Worm (Caenorhabditis elegans) whole organism, L2 larva: ENCODE measurements around the gene T19C3.4.

Experiments used
- C34F6.9 ChIP-seq: fragments of 150-350 bp; optimal IDR thresholded peaks from 2 replicates; lab custom pipeline; 2014; ENCODE audit warnings: missing biosample characterization, missing genetic modification characterization
- F13H6.1 ChIP-seq: sonication (generic microtip); optimal IDR thresholded peaks from 2 replicates; lab custom pipeline; 2016; ENCODE audit warnings: missing genetic modification characterization, missing compliant biosample characterization
- ZK546.5 ChIP-seq: sonication (generic microtip); optimal IDR thresholded peaks from 2 replicates; lab custom pipeline; 2017; ENCODE audit warnings: missing biosample characterization, missing genetic modification characterization
- alr-1 ChIP-seq: fragments of 150-350 bp; optimal IDR thresholded peaks from 2 replicates; lab custom pipeline; 2014; ENCODE audit warnings: missing biosample characterization, missing genetic modification characterization
- aly-2 ChIP-seq: fragments of 150-350 bp; optimal IDR thresholded peaks from 2 replicates; lab custom pipeline; 2014; ENCODE audit warnings: missing biosample characterization, missing genetic modification characterization
- blmp-1 ChIP-seq: sonication (generic microtip); optimal IDR thresholded peaks from 2 replicates; lab custom pipeline; 2017; ENCODE audit warnings: missing genetic modification characterization, mild to moderate bottlenecking, missing compliant biosample characterization, antibody characterized with exemption, moderate library complexity; ENCODE audit not compliant: insufficient read depth
- ceh-16 ChIP-seq: fragments of 150-350 bp; optimal IDR thresholded peaks from 2 replicates; lab custom pipeline; 2014; ENCODE audit warnings: missing biosample characterization, missing genetic modification characterization
- crh-2 ChIP-seq: sonication (generic microtip); optimal IDR thresholded peaks from 2 replicates; lab custom pipeline; 2017; ENCODE audit warnings: missing biosample characterization, missing genetic modification characterization
- dmd-4 ChIP-seq: sonication (generic microtip); optimal IDR thresholded peaks from 2 replicates; lab custom pipeline; 2017; ENCODE audit warnings: missing biosample characterization, missing genetic modification characterization
- egl-27 ChIP-seq: sonication (generic microtip); optimal IDR thresholded peaks from 3 replicates; lab custom pipeline; 2017; ENCODE audit warnings: missing biosample characterization, missing genetic modification reagents, missing genetic modification characterization
- fos-1 ChIP-seq: fragments of 150-350 bp; optimal IDR thresholded peaks from 2 replicates; lab custom pipeline; 2014; ENCODE audit warnings: missing biosample characterization, missing genetic modification characterization
- gmeb-1 ChIP-seq: fragments of 150-350 bp; optimal IDR thresholded peaks from 2 replicates; lab custom pipeline; 2014; ENCODE audit warnings: missing biosample characterization, missing genetic modification characterization
- lin-11 ChIP-seq: fragments of 150-350 bp; sonication (generic microtip); optimal IDR thresholded peaks from 2 replicates; lab custom pipeline; 2014; ENCODE audit warnings: missing biosample characterization, missing genetic modification characterization, inconsistent platforms, mixed read lengths
- lin-13 ChIP-seq: fragments of 150-350 bp; optimal IDR thresholded peaks from 2 replicates; lab custom pipeline; 2014; ENCODE audit warnings: missing biosample characterization, missing genetic modification reagents, missing genetic modification characterization
- lin-39 ChIP-seq: fragments of 150-350 bp; optimal IDR thresholded peaks from 2 replicates; lab custom pipeline; 2014; ENCODE audit warnings: missing biosample characterization, missing genetic modification reagents, missing genetic modification characterization
- lsy-2 ChIP-seq, 2 experiments: fragments of 150-350 bp in 1 of 2; sonication (generic microtip) in 1 of 2; optimal IDR thresholded peaks; 2 replicates each; lab custom pipeline; 2014 to 2017; ENCODE audit warnings: missing biosample characterization in 2 of 2, missing genetic modification characterization in 2 of 2
- mab-5 ChIP-seq: fragments of 150-350 bp; optimal IDR thresholded peaks from 2 replicates; lab custom pipeline; 2014; ENCODE audit warnings: missing biosample characterization, missing genetic modification characterization
- nhr-11 ChIP-seq: fragments of 150-350 bp; optimal IDR thresholded peaks from 2 replicates; lab custom pipeline; 2014; ENCODE audit warnings: missing biosample characterization, missing genetic modification characterization
- nhr-129 ChIP-seq: fragments of 150-350 bp; optimal IDR thresholded peaks from 2 replicates; lab custom pipeline; 2014; ENCODE audit warnings: missing biosample characterization, missing genetic modification characterization
- nhr-21 ChIP-seq: fragments of 150-350 bp; optimal IDR thresholded peaks from 2 replicates; lab custom pipeline; 2014; ENCODE audit warnings: missing biosample characterization, missing genetic modification characterization
- nhr-23 ChIP-seq: fragments of 150-350 bp; optimal IDR thresholded peaks from 2 replicates; lab custom pipeline; 2014; ENCODE audit warnings: missing biosample characterization, missing genetic modification reagents, missing genetic modification characterization
- nhr-237 ChIP-seq: fragments of 150-350 bp; optimal IDR thresholded peaks from 2 replicates; lab custom pipeline; 2014; ENCODE audit warnings: missing biosample characterization, missing genetic modification characterization
- nhr-25 ChIP-seq: fragments of 150-350 bp; sonication (generic microtip); optimal IDR thresholded peaks from 3 replicates; lab custom pipeline; 2014; ENCODE audit warnings: missing biosample characterization, missing genetic modification characterization
- sem-4 ChIP-seq: fragments of 150-350 bp; optimal IDR thresholded peaks from 2 replicates; lab custom pipeline; 2014; ENCODE audit warnings: missing biosample characterization, missing genetic modification reagents, missing genetic modification characterization
- sma-3 ChIP-seq: sonication (generic microtip); optimal IDR thresholded peaks from 2 replicates; lab custom pipeline; 2016; ENCODE audit warnings: missing genetic modification reagents, missing genetic modification characterization, missing compliant biosample characterization
- sma-9 ChIP-seq, 2 experiments: fragments of 150-350 bp in 1 of 2; sonication (generic microtip) in 1 of 2; optimal IDR thresholded peaks; 2 replicates each; lab custom pipeline; 2014 to 2016; ENCODE audit warnings: missing genetic modification characterization in 2 of 2, mild to moderate bottlenecking in 1 of 2, missing biosample characterization in 1 of 2, missing compliant biosample characterization in 1 of 2, missing genetic modification reagents in 1 of 2, moderate library complexity in 1 of 2
- unc-39 ChIP-seq: fragments of 150-350 bp; optimal IDR thresholded peaks from 2 replicates; lab custom pipeline; 2014; ENCODE audit warnings: missing biosample characterization, missing genetic modification characterization
- ztf-1 ChIP-seq: fragments of 200-800 bp; sonication (Bioruptor generic); conservative IDR thresholded peaks from 2 replicates; pipeline ENCODE4 v1.3.6; 2022; ENCODE audit warnings: missing genetic modification characterization, missing compliant biosample characterization
- ztf-11 ChIP-seq: sonication (generic microtip); optimal IDR thresholded peaks from 2 replicates; lab custom pipeline; 2017; ENCODE audit warnings: missing biosample characterization, missing genetic modification characterization

The T19C3.4 gene

DNA sequence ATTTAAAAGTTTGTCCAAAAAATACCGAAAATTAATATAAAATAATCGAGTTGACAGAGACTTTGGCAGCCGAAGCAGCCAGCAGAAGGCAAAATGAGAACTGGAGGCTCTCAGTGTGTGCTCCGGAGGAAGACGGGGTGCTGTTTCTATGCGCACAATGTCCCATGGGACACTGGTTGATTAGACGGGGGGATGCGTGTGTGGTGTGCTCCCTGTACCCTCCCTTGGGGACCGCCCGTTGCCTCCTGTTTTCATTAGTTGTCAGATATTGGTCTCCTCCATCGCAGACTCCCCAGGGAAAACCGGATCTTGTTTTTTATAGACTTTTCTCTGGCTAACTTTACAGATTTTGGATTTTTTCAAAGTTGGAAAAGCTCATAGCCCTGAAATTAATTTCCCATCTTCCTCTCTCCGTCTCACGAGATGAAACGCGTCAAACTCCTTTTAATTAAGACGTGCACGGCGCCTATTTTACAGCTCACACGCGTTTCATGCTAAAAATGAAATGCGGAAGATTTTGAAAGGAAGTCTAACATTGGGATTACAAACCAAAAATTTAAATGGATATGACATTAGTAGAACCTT lies 45.2 kb upstream of the T19C3.4 start, which contains the start of gene C09F5.3:
Gene C09F5.3, minus strand, starts transcription at position 94 of the 585 bp plus-strand sequence.
- no peak for TF ChIP-seq ztf-11 (tag; lab: Kevin White, UChicago)
- no peak for TF ChIP-seq nhr-237 (tag; lab: Kevin White, UChicago)
- no peak for TF ChIP-seq nhr-23 (tag; lab: Kevin White, UChicago)
- no peak for TF ChIP-seq nhr-11 (tag; lab: Kevin White, UChicago)
- no peak for TF ChIP-seq dmd-4 (tag; lab: Kevin White, UChicago)
- TF ChIP-seq lin-39 (tag; lab: Kevin White, UChicago), result no peak
- TF ChIP-seq gmeb-1 (tag; lab: Kevin White, UChicago), result no peak

DNA sequence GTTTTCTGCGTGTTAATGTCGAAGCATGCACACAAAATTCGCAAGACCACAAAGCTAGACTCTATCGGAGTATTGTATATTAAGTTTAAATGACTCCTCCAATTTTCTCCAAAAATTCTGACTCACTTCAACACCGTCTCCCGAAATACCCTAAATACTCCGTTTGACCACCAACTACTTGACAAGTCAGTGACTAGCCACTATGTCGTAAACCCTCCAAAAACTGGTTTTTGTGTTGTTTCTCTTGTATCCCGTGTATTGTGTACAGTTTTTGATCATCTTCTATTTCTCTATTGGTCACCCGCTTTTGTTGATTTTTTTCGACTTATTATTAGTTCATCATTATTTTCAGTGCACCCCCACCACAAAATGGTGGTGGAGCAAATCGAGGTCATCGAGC lies 38.3 kb upstream of the T19C3.4 start, which contains the start of gene C09F5.1:
Gene C09F5.1, plus strand, starts transcription at position 353 of the 400 bp plus-strand sequence.
- TF ChIP-seq nhr-25 (tag; lab: Kevin White, UChicago), result peak; percentile 49
- TF ChIP-seq alr-1 (tag; lab: Kevin White, UChicago), result no peak
- TF ChIP-seq nhr-129 (tag; lab: Kevin White, UChicago), result peak; percentile 17
- TF ChIP-seq aly-2 (tag; lab: Kevin White, UChicago), result no peak

DNA sequence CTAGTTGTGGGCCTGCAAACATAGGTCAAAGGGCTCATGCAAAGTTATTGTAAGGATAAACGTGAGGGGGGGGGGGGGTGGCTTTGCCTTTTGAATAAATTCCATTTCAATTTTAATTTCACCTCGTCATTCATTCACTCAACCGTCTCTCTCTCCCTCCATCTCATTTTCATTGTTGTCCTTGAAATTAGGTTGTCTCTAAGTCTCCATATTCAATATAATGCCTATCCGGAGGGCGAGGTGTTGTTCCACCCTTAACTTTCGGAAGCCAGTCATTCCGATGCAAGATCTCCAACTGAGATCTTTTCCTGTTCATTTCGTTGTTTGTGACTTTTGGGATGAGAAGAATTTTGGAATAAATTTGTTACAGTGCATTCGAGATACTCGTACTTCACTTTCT lies 37.2 kb upstream of the T19C3.4 start:
- TF ChIP-seq nhr-21 (no peak), sem-4 (tag; lab: Kevin White, UChicago) (peak; percentile 1), mab-5 (tag; lab: Kevin White, UChicago) (no peak), nhr-25 (tag; lab: Kevin White, UChicago) (peak; percentile 52), blmp-1 (peak; percentile 24)

DNA sequence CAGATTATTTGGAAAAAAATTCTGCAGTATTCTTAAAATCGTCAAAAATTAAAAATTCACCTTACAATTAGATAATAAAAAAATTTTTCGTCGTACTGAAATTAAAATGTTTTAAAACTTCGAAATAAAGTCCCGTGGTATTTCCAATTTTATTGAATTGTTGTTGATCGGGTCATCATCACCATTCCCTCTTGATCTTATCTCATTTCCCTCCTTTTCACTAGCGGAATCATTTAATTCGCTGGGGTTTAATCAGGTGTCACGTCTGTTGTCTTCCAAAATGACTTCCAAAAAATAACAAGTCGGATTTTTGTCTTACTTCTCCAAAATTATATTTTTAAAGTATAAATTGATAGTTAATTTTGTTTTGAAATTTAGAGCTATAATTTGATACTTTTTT lies 36.6 kb upstream of the T19C3.4 start:
- TF ChIP-seq nhr-25 (tag; lab: Kevin White, UChicago) (peak; percentile 33), sem-4 (tag; lab: Kevin White, UChicago) (no peak)
- TF ChIP-seq, all 48 proteins: peak for 1

DNA sequence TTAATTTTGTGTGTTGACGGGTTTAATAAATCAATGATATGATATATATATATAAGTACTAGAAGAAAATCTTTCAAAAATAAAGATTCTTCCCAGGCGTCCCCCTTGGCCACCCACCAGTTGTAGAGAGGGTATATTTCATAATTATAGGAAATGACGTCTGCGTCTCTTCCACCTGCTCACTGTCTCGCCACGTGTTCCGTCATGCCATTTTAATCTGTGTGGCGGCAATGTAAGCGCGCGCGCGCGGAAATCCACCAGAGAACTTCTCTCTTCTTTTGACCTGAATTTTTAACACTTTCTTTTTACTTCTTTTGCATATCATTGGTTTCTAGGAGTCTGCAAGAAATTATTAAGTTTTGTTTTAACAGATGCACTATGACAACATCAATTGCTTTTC lies 34.3 kb upstream of the T19C3.4 start:
- peak; percentile 26 for TF ChIP-seq nhr-25 (tag; lab: Kevin White, UChicago)
- no peak for TF ChIP-seq unc-39 (tag; lab: Kevin White, UChicago)

DNA sequence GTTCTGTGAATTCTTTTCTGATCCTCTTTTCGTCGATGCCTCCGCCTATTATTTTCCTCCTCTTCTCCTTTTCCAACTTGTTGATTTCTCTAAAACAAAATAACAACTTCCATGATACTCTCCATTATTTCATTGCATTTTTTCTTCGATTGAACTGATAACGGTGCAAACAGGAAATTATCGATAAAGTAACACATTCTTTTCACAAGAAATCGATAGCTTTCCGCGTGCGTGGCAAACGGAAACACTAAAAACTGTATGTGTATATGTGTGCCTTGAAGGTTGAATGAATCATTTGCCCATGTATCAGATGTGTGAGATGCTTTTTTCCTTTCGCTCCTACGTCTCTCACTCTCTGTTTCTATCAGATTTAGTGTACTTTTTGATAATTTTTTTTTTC lies 31.5 kb upstream of the T19C3.4 start:
- TF ChIP-seq crh-2 (peak; percentile 81), ceh-16 (tag; lab: Kevin White, UChicago) (peak; percentile 8), unc-39 (tag; lab: Kevin White, UChicago) (no peak), ZK546.5 (tag; lab: Kevin White, UChicago) (no peak), fos-1 (tag; lab: Kevin White, UChicago) (peak; percentile 97), sma-9 (GFP tag; optimal IDR thresholded peaks at IDR 0.05; lab: Kevin White, UChicago) (peak; percentile 8), sma-9 (tag; optimal IDR thresholded peaks at IDR 0.05; lab: Kevin White, UChicago) (no peak)

DNA sequence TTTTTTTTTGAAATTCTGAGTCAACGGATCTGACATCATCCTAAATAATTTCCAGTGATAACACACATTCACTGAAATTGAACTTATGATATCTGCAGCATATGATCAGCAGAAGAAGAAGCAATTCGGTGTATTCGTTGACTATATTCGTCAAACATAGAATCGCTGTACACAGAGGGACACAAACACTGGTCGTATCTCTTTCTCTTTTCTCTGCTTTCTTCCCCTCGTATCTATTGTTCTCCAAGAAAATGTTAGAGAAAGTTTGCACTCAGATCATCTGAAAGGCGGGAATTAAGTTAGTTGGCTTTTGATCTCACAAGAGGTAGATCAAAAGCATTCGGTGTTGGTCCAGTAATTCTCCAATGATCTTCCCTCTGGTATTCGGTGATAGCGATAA lies 30.5 kb upstream of the T19C3.4 start:
- TF ChIP-seq lin-13 (GFP tag; lab: Kevin White, UChicago) (no peak), blmp-1 (peak; percentile 24), sma-3 (GFP tag; lab: Kevin White, UChicago) (peak; percentile 65), C34F6.9 (tag; lab: Kevin White, UChicago) (no peak), nhr-25 (tag; lab: Kevin White, UChicago) (peak; percentile 33)

DNA sequence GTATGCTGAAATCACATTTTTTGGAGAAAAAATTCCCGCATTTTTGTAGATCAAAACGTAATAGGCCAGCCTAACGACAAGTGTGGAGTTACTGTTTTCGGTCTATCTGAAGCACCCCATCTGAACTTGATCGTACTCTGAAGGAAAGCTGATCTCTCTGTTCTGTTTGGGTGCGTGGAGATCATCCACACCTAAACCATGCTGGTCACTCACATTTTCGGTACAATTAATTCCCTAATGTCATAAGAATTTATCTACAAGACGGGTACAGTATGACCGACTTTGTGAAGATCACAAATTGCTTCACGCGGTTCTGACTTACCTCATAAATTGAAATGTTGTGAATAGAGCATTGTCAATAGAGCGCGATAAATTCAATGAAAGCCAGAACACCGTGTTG lies 29.9 kb upstream of the T19C3.4 start:
- TF ChIP-seq nhr-25 (tag; lab: Kevin White, UChicago), result no peak
- no peak for TF ChIP-seq mab-5 (tag; lab: Kevin White, UChicago)

DNA sequence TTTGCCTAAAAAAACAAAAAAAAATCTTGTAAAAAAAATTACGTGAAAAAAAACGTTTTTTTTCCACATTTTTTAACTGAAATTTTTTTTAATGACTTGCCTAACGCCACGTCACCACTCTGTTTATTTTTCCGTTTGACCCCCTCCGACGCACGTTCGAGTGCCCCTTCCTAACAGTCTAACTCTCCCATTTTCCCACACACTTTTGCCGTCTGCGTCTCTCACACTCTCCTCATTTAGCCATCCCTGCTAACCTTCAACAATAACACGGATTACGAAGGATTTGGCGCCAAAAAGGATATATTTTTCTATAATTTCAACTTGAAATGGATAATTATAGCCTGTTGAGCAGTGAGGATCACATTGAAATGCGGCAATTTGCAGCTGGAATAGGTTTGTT lies 27.2 kb upstream of the T19C3.4 start:
- TF ChIP-seq ztf-1, result no peak
- no peak for TF ChIP-seq sem-4 (tag; lab: Kevin White, UChicago)
- TF ChIP-seq egl-27 (tag; lab: Kevin White, UChicago), result no peak
- TF ChIP-seq nhr-129 (tag; lab: Kevin White, UChicago), result no peak
- TF ChIP-seq lin-11 (tag; lab: Kevin White, UChicago), result no peak
- TF ChIP-seq C34F6.9 (tag; lab: Kevin White, UChicago), result peak; percentile 61
- TF ChIP-seq lsy-2 (tag; optimal IDR thresholded peaks at IDR 0.05; lab: Kevin White, UChicago), result peak in 1 of 2 experiments; percentile 7
- peak; percentile 1 for TF ChIP-seq F13H6.1 (tag; lab: Kevin White, UChicago)
- TF ChIP-seq nhr-25 (tag; lab: Kevin White, UChicago), result peak; percentile 15
- TF ChIP-seq fos-1 (tag; lab: Kevin White, UChicago), result peak; percentile 33
- peak; percentile 79 for TF ChIP-seq crh-2
